Fruit fly (Drosophila melanogaster) whole organism, embryonic: ENCODE results near the gene CG5687.

Experiments used
- Abd-B ChIP-seq: fragments of 200-800 bp; sonication (Bioruptor generic); optimal IDR thresholded peaks from 2 replicates; lab custom pipeline; 2018; ENCODE audit warnings: missing biosample characterization, mild to moderate bottlenecking, missing genetic modification characterization, moderate library complexity
- Ada2b ChIP-seq: fragments of 200-800 bp; sonication (Bioruptor generic); IDR thresholded peaks from 2 replicates; pipeline ENCODE4 v1.3.6; 2022; ENCODE audit warnings: missing biosample characterization, missing genetic modification characterization
- Aef1 ChIP-seq: fragments of 200-800 bp; sonication (Bioruptor generic); IDR thresholded peaks from 3 replicates; pipeline ENCODE4 v1.3.6; 2022; ENCODE audit warnings: missing biosample characterization, missing genetic modification characterization
- Asciz ChIP-seq: fragments of 200-800 bp; sonication (Bioruptor generic); optimal IDR thresholded peaks from 2 replicates; lab custom pipeline; 2017; ENCODE audit warnings: missing biosample characterization, mild to moderate bottlenecking, missing genetic modification characterization, missing genetic modification reagents
- Bteb2 ChIP-seq: fragments of 200-800 bp; sonication (Bioruptor generic); optimal IDR thresholded peaks from 2 replicates; lab custom pipeline; 2016; ENCODE audit warnings: missing biosample characterization, missing genetic modification characterization
- CG1024 ChIP-seq: fragments of 200-800 bp; sonication (Bioruptor generic); IDR thresholded peaks from 2 replicates; pipeline ENCODE4 v1.3.6; 2022; ENCODE audit warnings: missing biosample characterization, missing genetic modification characterization
- CG11093 ChIP-seq: fragments of 200-800 bp; sonication (Bioruptor generic); IDR thresholded peaks from 3 replicates; pipeline ENCODE4 v1.3.6; 2022; ENCODE audit warnings: missing biosample characterization, missing genetic modification characterization
- CG12391 ChIP-seq: fragments of 200-800 bp; sonication (Bioruptor generic); optimal IDR thresholded peaks from 3 replicates; lab custom pipeline; 2018; ENCODE audit warnings: missing biosample characterization, mild to moderate bottlenecking, missing genetic modification characterization, moderate library complexity
- CG12659 ChIP-seq: fragments of 200-800 bp; sonication (Bioruptor generic); optimal IDR thresholded peaks from 3 replicates; lab custom pipeline; 2017; ENCODE audit warnings: mild to moderate bottlenecking, missing biosample characterization, missing genetic modification reagents, missing genetic modification characterization
- CG13123 ChIP-seq: fragments of 200-800 bp; sonication (Bioruptor generic); optimal IDR thresholded peaks from 2 replicates; lab custom pipeline; 2016; ENCODE audit warnings: missing biosample characterization, missing genetic modification characterization
- CG14014 ChIP-seq: fragments of 200-800 bp; sonication (Bioruptor generic); IDR thresholded peaks from 2 replicates; pipeline ENCODE4 v1.3.6; 2022; ENCODE audit warnings: missing biosample characterization, missing genetic modification characterization
- CG15269 ChIP-seq: fragments of 200-800 bp; sonication (Bioruptor generic); optimal IDR thresholded peaks from 2 replicates; lab custom pipeline; 2018; ENCODE audit warnings: missing biosample characterization, mild to moderate bottlenecking, missing genetic modification characterization, moderate library complexity
- CG15696 ChIP-seq: fragments of 200-800 bp; sonication (Bioruptor generic); optimal IDR thresholded peaks from 2 replicates; lab custom pipeline; 2019; ENCODE audit warnings: missing biosample characterization, mild to moderate bottlenecking, missing genetic modification characterization, moderate library complexity
- CG16813 ChIP-seq: fragments of 200-800 bp; sonication (Bioruptor generic); IDR thresholded peaks from 3 replicates; pipeline ENCODE4 v1.3.6; 2022; ENCODE audit warnings: missing biosample characterization, missing genetic modification characterization; ENCODE audit not compliant: partially characterized antibody
- CG17802 ChIP-seq: fragments of 200-800 bp; sonication (Bioruptor generic); optimal IDR thresholded peaks from 2 replicates; lab custom pipeline; 2018; ENCODE audit warnings: missing biosample characterization, mild to moderate bottlenecking, missing genetic modification characterization, moderate library complexity
- CG17912 ChIP-seq: fragments of 200-800 bp; sonication (Bioruptor generic); optimal IDR thresholded peaks from 2 replicates; lab custom pipeline; 2018; ENCODE audit warnings: missing biosample characterization, mild to moderate bottlenecking, missing genetic modification characterization
- CG3281 ChIP-seq: fragments of 200-800 bp; sonication (Bioruptor generic); optimal IDR thresholded peaks from 3 replicates; lab custom pipeline; 2017; ENCODE audit warnings: missing biosample characterization, mild to moderate bottlenecking, missing genetic modification characterization
- CG33213 ChIP-seq: fragments of 200-800 bp; sonication (Bioruptor generic); optimal IDR thresholded peaks from 3 replicates; lab custom pipeline; 2016; ENCODE audit warnings: missing biosample characterization, missing genetic modification characterization
- CG8281 ChIP-seq: fragments of 200-800 bp; sonication (Bioruptor generic); optimal IDR thresholded peaks from 2 replicates; lab custom pipeline; 2018; ENCODE audit warnings: missing biosample characterization, mild to moderate bottlenecking, missing genetic modification characterization, moderate library complexity
- CG9609 ChIP-seq: fragments of 200-800 bp; sonication (Bioruptor generic); optimal IDR thresholded peaks from 3 replicates; lab custom pipeline; 2016; ENCODE audit warnings: missing biosample characterization, missing genetic modification characterization
- CHES-1-like ChIP-seq: fragments of 200-800 bp; sonication (Bioruptor generic); optimal IDR thresholded peaks from 2 replicates; lab custom pipeline; 2016; ENCODE audit warnings: missing biosample characterization, missing genetic modification characterization
- Chrac-16 ChIP-seq: fragments of 200-800 bp; sonication (Bioruptor generic); optimal IDR thresholded peaks from 3 replicates; lab custom pipeline; 2016; ENCODE audit warnings: missing biosample characterization, missing genetic modification characterization
- CoRest ChIP-seq: fragments of 200-800 bp; sonication (Bioruptor generic); optimal IDR thresholded peaks from 3 replicates; lab custom pipeline; 2018; ENCODE audit warnings: missing biosample characterization, mild to moderate bottlenecking, missing genetic modification characterization, moderate library complexity
- Doc3 ChIP-seq: fragments of 200-800 bp; sonication (Bioruptor generic); IDR thresholded peaks from 3 replicates; pipeline ENCODE4 v1.3.6; 2022; ENCODE audit warnings: missing biosample characterization, missing genetic modification characterization; ENCODE audit not compliant: partially characterized antibody
- Dp ChIP-seq: fragments of 200-800 bp; sonication (Bioruptor generic); optimal IDR thresholded peaks from 2 replicates; lab custom pipeline; 2018; ENCODE audit warnings: missing biosample characterization, mild to moderate bottlenecking, missing genetic modification characterization, moderate library complexity
- HLH3B ChIP-seq: fragments of 200-800 bp; sonication (Bioruptor generic); IDR thresholded peaks from 2 replicates; pipeline ENCODE4 v1.3.6; 2022; ENCODE audit warnings: missing biosample characterization, missing genetic modification characterization
- Hr3 ChIP-seq: fragments of 200-800 bp; sonication (Bioruptor generic); optimal IDR thresholded peaks from 3 replicates; lab custom pipeline; 2016; ENCODE audit warnings: missing biosample characterization, missing genetic modification characterization
- MTF-1 ChIP-seq: fragments of 200-800 bp; sonication (Bioruptor generic); optimal IDR thresholded peaks from 2 replicates; lab custom pipeline; 2018; ENCODE audit warnings: missing biosample characterization, mild to moderate bottlenecking, missing genetic modification characterization, borderline replicate concordance
- Nf-YB ChIP-seq: fragments of 200-800 bp; sonication (Bioruptor generic); optimal IDR thresholded peaks from 3 replicates; lab custom pipeline; 2019; ENCODE audit warnings: missing biosample characterization, mild to moderate bottlenecking, missing genetic modification characterization, moderate library complexity
- PHDP ChIP-seq: fragments of 200-800 bp; sonication (Bioruptor generic); optimal IDR thresholded peaks from 3 replicates; lab custom pipeline; 2018; ENCODE audit warnings: missing biosample characterization, mild to moderate bottlenecking, missing genetic modification characterization, moderate library complexity
- Spps ChIP-seq: fragments of 200-800 bp; sonication (Bioruptor generic); optimal IDR thresholded peaks from 2 replicates; lab custom pipeline; 2018; ENCODE audit warnings: missing biosample characterization, mild to moderate bottlenecking, missing genetic modification characterization
- ash1 ChIP-seq: fragments of 200-800 bp; sonication (Bioruptor generic); optimal IDR thresholded peaks from 2 replicates; lab custom pipeline; 2018; ENCODE audit warnings: missing biosample characterization, mild to moderate bottlenecking, missing genetic modification characterization
- bcd ChIP-seq: fragments of 200-800 bp; sonication (Bioruptor generic); optimal IDR thresholded peaks from 2 replicates; lab custom pipeline; 2017; ENCODE audit warnings: missing biosample characterization, mild to moderate bottlenecking, missing genetic modification characterization
- chm ChIP-seq: fragments of 200-800 bp; sonication (Bioruptor generic); IDR thresholded peaks from 2 replicates; pipeline ENCODE4 v1.3.6; 2022; ENCODE audit warnings: missing biosample characterization, missing genetic modification characterization
- crol ChIP-seq: fragments of 200-800 bp; sonication (Bioruptor generic); IDR thresholded peaks from 2 replicates; pipeline ENCODE4 v1.3.6; 2022; ENCODE audit warnings: missing biosample characterization, missing genetic modification characterization
- gsb ChIP-seq: fragments of 200-800 bp; sonication (Bioruptor generic); IDR thresholded peaks from 2 replicates; pipeline ENCODE4 v1.3.6; 2022; ENCODE audit warnings: missing biosample characterization, missing genetic modification characterization
- hbn ChIP-seq: fragments of 200-800 bp; sonication (Bioruptor generic); IDR thresholded peaks from 2 replicates; pipeline ENCODE4 v1.3.6; 2022; ENCODE audit warnings: missing biosample characterization, missing genetic modification characterization; ENCODE audit not compliant: partially characterized antibody
- kay ChIP-seq: fragments of 200-800 bp; sonication (Bioruptor generic); optimal IDR thresholded peaks from 2 replicates; lab custom pipeline; 2016; ENCODE audit warnings: missing biosample characterization, missing genetic modification characterization
- lov ChIP-seq, 2 experiments: fragments of 200-800 bp in 1 of 2; fragments of >200 bp in 1 of 2; sonication (Bioruptor generic) in 1 of 2; IDR thresholded peaks in 1 of 2; optimal IDR thresholded peaks in 1 of 2; 2 replicates in 1 of 2; 3 replicates in 1 of 2; pipeline versions ENCODE4 v1.3.6 to Lab custom; 2017 to 2022; ENCODE audit warnings: missing biosample characterization in 1 of 2, missing genetic modification characterization in 1 of 2
- maf-S ChIP-seq: fragments of 200-800 bp; sonication (Bioruptor generic); optimal IDR thresholded peaks from 2 replicates; lab custom pipeline; 2016; ENCODE audit warnings: missing biosample characterization, missing genetic modification characterization
- nerfin-2 ChIP-seq: fragments of 200-800 bp; sonication (Bioruptor generic); IDR thresholded peaks from 2 replicates; pipeline ENCODE4 v1.3.6; 2022; ENCODE audit warnings: missing biosample characterization, missing genetic modification characterization; ENCODE audit not compliant: partially characterized antibody
- nom ChIP-seq: fragments of 200-800 bp; sonication (Bioruptor generic); optimal IDR thresholded peaks from 2 replicates; lab custom pipeline; 2017; ENCODE audit warnings: missing biosample characterization, missing genetic modification characterization, mild to moderate bottlenecking, moderate library complexity, missing genetic modification reagents
- peb ChIP-seq: fragments of 200-800 bp; sonication (Bioruptor generic); IDR thresholded peaks from 2 replicates; pipeline ENCODE4 v1.3.6; 2022; ENCODE audit warnings: missing biosample characterization, missing genetic modification characterization
- pros ChIP-seq: fragments of 200-800 bp; sonication (Bioruptor generic); optimal IDR thresholded peaks from 3 replicates; lab custom pipeline; 2019; ENCODE audit warnings: missing biosample characterization, mild to moderate bottlenecking, missing genetic modification characterization, moderate library complexity
- ranshi ChIP-seq: fragments of 200-800 bp; sonication (Bioruptor generic); IDR thresholded peaks from 2 replicates; pipeline ENCODE4 v1.3.6; 2022; ENCODE audit warnings: missing biosample characterization, missing genetic modification characterization
- row ChIP-seq: fragments of 200-800 bp; sonication (Bioruptor generic); IDR thresholded peaks from 3 replicates; pipeline ENCODE4 v1.3.6; 2022; ENCODE audit warnings: missing biosample characterization, missing genetic modification characterization
- sisA ChIP-seq: fragments of 200-800 bp; sonication (Bioruptor generic); IDR thresholded peaks from 2 replicates; pipeline ENCODE4 v1.3.6; 2022; ENCODE audit warnings: missing biosample characterization, missing genetic modification characterization
- trem ChIP-seq: fragments of 200-800 bp; optimal IDR thresholded peaks from 3 replicates; lab custom pipeline; 2019; ENCODE audit warnings: missing biosample characterization, mild to moderate bottlenecking, missing genetic modification characterization, moderate library complexity
- tx ChIP-seq: fragments of 200-800 bp; sonication (Bioruptor generic); optimal IDR thresholded peaks from 2 replicates; lab custom pipeline; 2016; ENCODE audit warnings: missing biosample characterization, missing genetic modification characterization
- zfh2 ChIP-seq: fragments of 200-800 bp; sonication (Bioruptor generic); optimal IDR thresholded peaks from 2 replicates; lab custom pipeline; 2016; ENCODE audit warnings: missing biosample characterization, missing genetic modification characterization

Gene CG5687

dm6 chr3L:1962964-1963363, 24.1 kb upstream of the CG5687 start, which contains the start of gene SCOT (continued):
- TF ChIP-seq CG15696, result no peak
- TF ChIP-seq CHES-1-like, result peak; percentile 22
- TF ChIP-seq peb (GFP tag; lab: Robert Waterston, UW), result peak; percentile 45
- peak; percentile 74 for TF ChIP-seq Chrac-16 (GFP tag; lab: Kevin White, UChicago)
- TF ChIP-seq row (GFP tag; lab: Robert Waterston, UW), result peak; percentile 85
- TF ChIP-seq PHDP, result no peak
- TF ChIP-seq CG8281, result no peak
- no peak for TF ChIP-seq MTF-1 (GFP tag; lab: Kevin White, UChicago)
- peak; percentile 18 for TF ChIP-seq zfh2 (GFP tag; lab: Kevin White, UChicago)
- peak; percentile 45 for TF ChIP-seq gsb (GFP tag; lab: Robert Waterston, UW)
- peak; percentile 51 for TF ChIP-seq CG17802
- no peak for TF ChIP-seq Nf-YB (GFP tag; lab: Kevin White, UChicago)
- no peak for TF ChIP-seq Doc3 (GFP tag; lab: Robert Waterston, UW)
- TF ChIP-seq CoRest, result peak; percentile 64
- peak; percentile 66 for TF ChIP-seq CG1024 (GFP tag; lab: Robert Waterston, UW)
- TF ChIP-seq Bteb2 (GFP tag; lab: Kevin White, UChicago), result no peak
- TF ChIP-seq CG11093 (GFP tag; lab: Robert Waterston, UW), result peak; percentile 65; the same call in 2 of the 3 replicates
- peak; percentile 3 for TF ChIP-seq Abd-B
- no peak for TF ChIP-seq CG12659 (GFP tag; lab: Kevin White, UChicago)
- TF ChIP-seq sisA (GFP tag; lab: Robert Waterston, UW), result peak; percentile 77
- TF ChIP-seq CG33213 (GFP tag; lab: Kevin White, UChicago), result no peak
- TF ChIP-seq HLH3B, result peak; percentile 80
- TF ChIP-seq pros, result no peak
- no peak for TF ChIP-seq CG15269 (tag; lab: Kevin White, UChicago)
- TF ChIP-seq CG3281, result no peak
- peak; percentile 68; the same call in 1 of the 2 replicates for TF ChIP-seq ranshi
- no peak for TF ChIP-seq CG16813
- peak; percentile 70 for TF ChIP-seq CG12391 (tag; lab: Kevin White, UChicago)
- TF ChIP-seq crol (GFP tag; lab: Robert Waterston, UW), result peak; percentile 17; the same call in 1 of the 2 replicates
- no peak for TF ChIP-seq Dp (GFP tag; lab: Kevin White, UChicago)
- TF ChIP-seq CG17912, result no peak
- TF ChIP-seq ash1, result no peak
- no peak for TF ChIP-seq lov (optimal IDR thresholded peaks at IDR 0.05; lab: Kevin White, UChicago)
- TF ChIP-seq lov (GFP tag; IDR thresholded peaks at IDR 0.05; lab: Robert Waterston, UW), result 0 out of 3 replicates have a peak, but pooled peaks have one; percentile 65
- no peak for TF ChIP-seq Spps (tag; lab: Kevin White, UChicago)
- TF ChIP-seq Ada2b (GFP tag; lab: Robert Waterston, UW), result peak; percentile 79
- peak; percentile 43 for TF ChIP-seq bcd (GFP tag; lab: Kevin White, UChicago)
- no peak for TF ChIP-seq nerfin-2 (GFP tag; lab: Robert Waterston, UW)
- TF ChIP-seq Asciz (GFP tag; lab: Kevin White, UChicago), result peak; percentile 31
- TF ChIP-seq CG14014 (GFP tag; lab: Robert Waterston, UW), result peak; percentile 76
- TF ChIP-seq Hr3 (GFP tag; lab: Kevin White, UChicago), result peak; percentile 55
- TF ChIP-seq chm (GFP tag; lab: Robert Waterston, UW), result peak; percentile 69; the same call in 1 of the 2 replicates
- no peak for TF ChIP-seq kay (GFP tag; lab: Kevin White, UChicago)
- TF ChIP-seq nom, result peak; percentile 81
- TF ChIP-seq tx, result peak; percentile 59
- TF ChIP-seq trem (tag; lab: Kevin White, UChicago), result no peak
- no peak for TF ChIP-seq CG13123 (GFP tag; lab: Kevin White, UChicago)
- TF ChIP-seq hbn (GFP tag; lab: Robert Waterston, UW), result no peak
- TF ChIP-seq CG9609 (GFP tag; lab: Kevin White, UChicago), result peak; percentile 51
- TF ChIP-seq Aef1, result peak; percentile 70
- no peak for TF ChIP-seq maf-S (GFP tag; lab: Kevin White, UChicago)
